Fruit fly (Drosophila melanogaster) whole organism, prepupa: ENCODE data around the gene Sap130.

Experiments
- CG11902 ChIP-seq: fragments of 200-800 bp; sonication (Bioruptor generic); optimal IDR thresholded peaks from 3 replicates; lab custom pipeline; 2016; ENCODE audit warnings: missing biosample characterization, missing genetic modification characterization
- CG15336 ChIP-seq: fragments of 200-800 bp; sonication (Bioruptor generic); IDR thresholded peaks from 2 replicates; pipeline ENCODE4 v1.3.6; 2022; ENCODE audit warnings: missing biosample characterization, missing genetic modification characterization
- CG16779 ChIP-seq: fragments of 200-800 bp; sonication (Bioruptor generic); optimal IDR thresholded peaks from 3 replicates; lab custom pipeline; 2017; ENCODE audit warnings: missing biosample characterization, mild to moderate bottlenecking, missing genetic modification characterization
- CG32006 ChIP-seq: fragments of 200-800 bp; sonication (Bioruptor generic); optimal IDR thresholded peaks from 3 replicates; lab custom pipeline; 2017; ENCODE audit warnings: missing biosample characterization, mild to moderate bottlenecking, missing genetic modification characterization
- CG7368 ChIP-seq: fragments of 200-800 bp; sonication (Bioruptor generic); optimal IDR thresholded peaks from 3 replicates; lab custom pipeline; 2016; ENCODE audit warnings: missing biosample characterization, missing genetic modification characterization
- CG8319 ChIP-seq: fragments of 200-800 bp; sonication (Bioruptor generic); optimal IDR thresholded peaks from 3 replicates; lab custom pipeline; 2016; ENCODE audit warnings: missing biosample characterization, missing genetic modification characterization
- Eip75B ChIP-seq: fragments of 200-800 bp; sonication (Bioruptor generic); optimal IDR thresholded peaks from 3 replicates; lab custom pipeline; 2016; ENCODE audit warnings: missing biosample characterization, missing genetic modification characterization
- Gug ChIP-seq: fragments of 200-800 bp; sonication (Bioruptor generic); IDR thresholded peaks from 2 replicates; pipeline ENCODE4 v1.3.6; 2022; ENCODE audit warnings: missing biosample characterization, missing genetic modification characterization
- Hr38 ChIP-seq: sonication (Bioruptor generic); optimal IDR thresholded peaks from 2 replicates; lab custom pipeline; 2016; ENCODE audit warnings: missing biosample characterization, missing genetic modification characterization
- OdsH ChIP-seq: fragments of 200-800 bp; sonication (Bioruptor generic); optimal IDR thresholded peaks from 3 replicates; lab custom pipeline; 2016; ENCODE audit warnings: missing biosample characterization, missing genetic modification characterization
- spab ChIP-seq: fragments of 200-800 bp; sonication (Bioruptor generic); optimal IDR thresholded peaks from 2 replicates; lab custom pipeline; 2017; ENCODE audit warnings: missing biosample characterization, mild to moderate bottlenecking, missing genetic modification characterization, missing genetic modification reagents
- vri ChIP-seq: fragments of 200-800 bp; sonication (Bioruptor generic); optimal IDR thresholded peaks from 3 replicates; lab custom pipeline; 2016; ENCODE audit warnings: missing biosample characterization, mild to moderate bottlenecking, missing genetic modification characterization

DNA sequence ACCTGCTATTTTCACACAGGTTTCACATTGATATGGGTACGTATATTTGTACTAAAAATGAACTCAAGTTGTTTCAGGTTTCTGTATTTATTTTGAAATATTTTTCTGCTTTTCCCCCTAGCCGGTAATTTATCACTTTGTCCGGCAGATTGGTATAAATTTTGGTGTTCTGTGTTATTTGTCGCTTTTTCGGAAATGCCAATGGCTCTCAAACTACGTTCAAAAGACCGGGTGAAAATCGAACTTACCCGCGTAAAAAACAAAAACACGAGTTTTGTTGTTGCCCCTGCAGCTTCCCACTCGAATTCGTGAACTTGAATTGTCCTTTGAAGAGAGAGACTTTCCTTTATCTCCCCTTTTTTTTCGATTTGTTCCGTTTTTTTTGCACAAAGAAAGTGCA lies 36.8 kb downstream of the Sap130 start:
- TF ChIP-seq CG16779 (tag; lab: Kevin White, UChicago) (no peak), CG7368 (GFP tag; lab: Kevin White, UChicago) (no peak), Gug (GFP tag; lab: Robert Waterston, UW) (no peak), Eip75B (no peak), Hr38 (GFP tag; lab: Kevin White, UChicago) (no peak), OdsH (GFP tag; lab: Kevin White, UChicago) (no peak), CG8319 (GFP tag; lab: Kevin White, UChicago) (no peak), vri (GFP tag; lab: Kevin White, UChicago) (no peak), CG15336 (GFP tag; lab: Robert Waterston, UW) (no peak), CG32006 (GFP tag; lab: Kevin White, UChicago) (no peak), spab (no peak), CG11902 (GFP tag; lab: Kevin White, UChicago) (no peak)
